Fruit fly (Drosophila melanogaster): ENCODE data around the gene sala.

sala gene

dm6 chr2L:11528129-11528589 lies 43.7 kb downstream of the sala start, which contains the start of gene CG31705 (continued):
- 0 out of 2 replicates have a peak, but pooled peaks have one; percentile 17 for TF ChIP-seq CG17328 (GFP tag; IDR thresholded peaks at IDR 0.05)
- TF ChIP-seq Doc2 (GFP tag; IDR thresholded peaks at IDR 0.05) = no peak
- TF ChIP-seq Ets97D (GFP tag; optimal IDR thresholded peaks at IDR 0.05) = no peak
- TF ChIP-seq Dref (GFP tag; IDR thresholded peaks at IDR 0.05) = no peak
- no peak for TF ChIP-seq Xrp1 (GFP tag; IDR thresholded peaks at IDR 0.05)
- TF ChIP-seq Opbp (GFP tag; IDR thresholded peaks at IDR 0.05; ENCODE audit: partially characterized antibody) = no peak
- TF ChIP-seq Mrtf (GFP tag; IDR thresholded peaks at IDR 0.05) = no peak
- TF ChIP-seq vnd (GFP tag; IDR thresholded peaks at IDR 0.05; ENCODE audit: partially characterized antibody) = no peak
- 0 out of 2 replicates have a peak, but pooled peaks have one; percentile 20 for TF ChIP-seq Ptx1 (GFP tag; IDR thresholded peaks at IDR 0.05)
- no peak for TF ChIP-seq CG6175 (GFP tag; IDR thresholded peaks at IDR 0.05)
- TF ChIP-seq B-H1 (GFP tag; IDR thresholded peaks at IDR 0.05) = no peak
- TF ChIP-seq CG8924 (tag; optimal IDR thresholded peaks at IDR 0.05) = peak; percentile 54
- TF ChIP-seq CG18764 (GFP tag; optimal IDR thresholded peaks at IDR 0.05) = no peak
- no peak for TF ChIP-seq CG11398 (GFP tag; optimal IDR thresholded peaks at IDR 0.05)
- no peak for TF ChIP-seq unc-4 (GFP tag; IDR thresholded peaks at IDR 0.05; ENCODE audit: partially characterized antibody)
- peak; percentile 60 for TF ChIP-seq CG1233 (GFP tag; optimal IDR thresholded peaks at IDR 0.05)
- no peak for TF ChIP-seq HLH4C (GFP tag; IDR thresholded peaks at IDR 0.05; ENCODE audit: partially characterized antibody)
- no peak for TF ChIP-seq ewg (GFP tag; optimal IDR thresholded peaks at IDR 0.05)
- no peak; the same call in 1 of the 2 replicates for TF ChIP-seq onecut (GFP tag; IDR thresholded peaks at IDR 0.05)
- TF ChIP-seq otp (GFP tag; IDR thresholded peaks at IDR 0.05) = no peak
- no peak for TF ChIP-seq CG10959 (GFP tag; IDR thresholded peaks at IDR 0.05)
- TF ChIP-seq CG32532 (GFP tag; IDR thresholded peaks at IDR 0.05) = peak; percentile 56; the same call in 1 of the 2 replicates
- TF ChIP-seq gce (GFP tag; IDR thresholded peaks at IDR 0.05) = no peak
- no peak for TF ChIP-seq maf-S (GFP tag; optimal IDR thresholded peaks at IDR 0.05)
- no peak for TF ChIP-seq sd (tag; optimal IDR thresholded peaks at IDR 0.05)
- no peak for TF ChIP-seq Oaz (GFP tag; IDR thresholded peaks at IDR 0.05)
- no peak for TF ChIP-seq Bgb (GFP tag; IDR thresholded peaks at IDR 0.05; ENCODE audit: partially characterized antibody)
- TF ChIP-seq stc (GFP tag; IDR thresholded peaks at IDR 0.05) = no peak
- TF ChIP-seq dm (GFP tag; optimal IDR thresholded peaks at IDR 0.05) = no peak
- TF ChIP-seq MTF-1 (GFP tag; optimal IDR thresholded peaks at IDR 0.05; ENCODE audit: borderline replicate concordance) = no peak
- no peak for TF ChIP-seq amos (GFP tag; IDR thresholded peaks at IDR 0.05; ENCODE audit: partially characterized antibody)
- TF ChIP-seq Ets65A (GFP tag) = peak; percentile 95
- TF ChIP-seq gsb-n (tag; optimal IDR thresholded peaks at IDR 0.05) = no peak
- peak; percentile 11 for TF ChIP-seq CG4820 (GFP tag; optimal IDR thresholded peaks at IDR 0.05)
- TF ChIP-seq Dip2 (GFP tag; IDR thresholded peaks at IDR 0.05) = no peak
- TF ChIP-seq psq (GFP tag; optimal IDR thresholded peaks at IDR 0.05) = no peak
- peak; percentile 22; the same call in 1 of the 2 replicates for TF ChIP-seq CG14667 (GFP tag; IDR thresholded peaks at IDR 0.05)
- TF ChIP-seq zfh1 (GFP tag; IDR thresholded peaks at IDR 0.05) = no peak
- peak; percentile 60 for TF ChIP-seq Sox100B (GFP tag; optimal IDR thresholded peaks at IDR 0.05)
- TF ChIP-seq gfzf (GFP tag; optimal IDR thresholded peaks at IDR 0.05) = no peak
- no peak for TF ChIP-seq CG6689 (GFP tag; IDR thresholded peaks at IDR 0.05)
- TF ChIP-seq CG1024 (GFP tag; IDR thresholded peaks at IDR 0.05) = no peak
- peak; percentile 64; the same call in 2 of the 3 replicates for TF ChIP-seq dysf (GFP tag; IDR thresholded peaks at IDR 0.05)
- no peak for TF ChIP-seq CG7786 (GFP tag; optimal IDR thresholded peaks at IDR 0.05)
- TF ChIP-seq CG2116 (GFP tag; optimal IDR thresholded peaks at IDR 0.05) = no peak
- peak; percentile 25 for TF ChIP-seq odd (GFP tag; optimal IDR thresholded peaks at IDR 0.05)
- peak; percentile 56 for TF ChIP-seq D19B (GFP tag; optimal IDR thresholded peaks at IDR 0.05)
- no peak for TF ChIP-seq CG2202 (tag; optimal IDR thresholded peaks at IDR 0.05)
- TF ChIP-seq vfl (GFP tag; optimal IDR thresholded peaks at IDR 0.05) = no peak
- no peak for TF ChIP-seq Nf-YC (tag; optimal IDR thresholded peaks at IDR 0.05)
- no peak for TF ChIP-seq Camta (GFP tag; optimal IDR thresholded peaks at IDR 0.05)
- no peak for TF ChIP-seq CG5180 (GFP tag; optimal IDR thresholded peaks at IDR 0.05)
